Worm (Caenorhabditis elegans) whole organism, mixed stage, embryonic: ENCODE results near the gene C49A9.6.

ENCODE experiments used
- M03D4.4 ChIP-seq: sonication (generic microtip); optimal IDR thresholded peaks from 2 replicates; lab custom pipeline; 2017; ENCODE audit warnings: mild to moderate bottlenecking, missing genetic modification characterization, missing compliant biosample characterization
- bed-3 ChIP-seq: fragments of 200-800 bp; sonication (Bioruptor generic); optimal IDR thresholded peaks from 3 replicates; lab custom pipeline; 2018; ENCODE audit warnings: mild to moderate bottlenecking, missing genetic modification characterization, moderate library complexity, missing compliant biosample characterization
- blmp-1 ChIP-seq: fragments of 150-350 bp; optimal IDR thresholded peaks from 2 replicates; lab custom pipeline; 2014; ENCODE audit warnings: missing biosample characterization, missing genetic modification characterization
- ceh-39 ChIP-seq: fragments of 150-350 bp; optimal IDR thresholded peaks from 2 replicates; lab custom pipeline; 2014; ENCODE audit warnings: missing biosample characterization, missing genetic modification characterization
- ceh-43 ChIP-seq: fragments of 200-800 bp; sonication (Bioruptor generic); optimal IDR thresholded peaks from 2 replicates; lab custom pipeline; 2018; ENCODE audit warnings: mild to moderate bottlenecking, missing genetic modification characterization, moderate library complexity, missing compliant biosample characterization
- ceh-83 ChIP-seq: fragments of 200-800 bp; sonication (Bioruptor generic); optimal IDR thresholded peaks from 2 replicates; lab custom pipeline; 2018; ENCODE audit warnings: mild to moderate bottlenecking, missing genetic modification characterization, missing compliant biosample characterization
- cnd-1 ChIP-seq: fragments of 200-800 bp; sonication (Bioruptor generic); optimal IDR thresholded peaks from 2 replicates; lab custom pipeline; 2018; ENCODE audit warnings: mild to moderate bottlenecking, missing genetic modification characterization, missing compliant biosample characterization
- drap-1 ChIP-seq: fragments of 200-800 bp; sonication (Bioruptor generic); optimal IDR thresholded peaks from 3 replicates; lab custom pipeline; 2018; ENCODE audit warnings: mild to moderate bottlenecking, missing genetic modification characterization, missing compliant biosample characterization
- elt-1 ChIP-seq: sonication (generic microtip); optimal IDR thresholded peaks from 2 replicates; lab custom pipeline; 2017; ENCODE audit warnings: missing genetic modification characterization, mild to moderate bottlenecking, missing compliant biosample characterization, antibody characterized with exemption, moderate library complexity, borderline replicate concordance; ENCODE audit not compliant: insufficient read depth
- elt-3 ChIP-seq: fragments of 150-350 bp; optimal IDR thresholded peaks from 2 replicates; lab custom pipeline; 2014; ENCODE audit warnings: missing biosample characterization, missing genetic modification characterization
- flh-1 ChIP-seq: fragments of 200-800 bp; sonication (Bioruptor generic); optimal IDR thresholded peaks from 2 replicates; lab custom pipeline; 2018; ENCODE audit warnings: mild to moderate bottlenecking, missing genetic modification characterization, moderate library complexity, missing compliant biosample characterization
- ham-2 ChIP-seq: fragments of 200-800 bp; sonication (Bioruptor generic); optimal IDR thresholded peaks from 2 replicates; lab custom pipeline; 2018; ENCODE audit warnings: mild to moderate bottlenecking, missing genetic modification characterization, missing compliant biosample characterization
- hlh-1 ChIP-seq: fragments of 150-350 bp; optimal IDR thresholded peaks from 2 replicates; lab custom pipeline; 2014; ENCODE audit warnings: missing biosample characterization, missing genetic modification reagents, missing genetic modification characterization
- lin-13 ChIP-seq: fragments of 150-350 bp; optimal IDR thresholded peaks from 2 replicates; lab custom pipeline; 2014; ENCODE audit warnings: missing biosample characterization, missing genetic modification characterization
- lin-32 ChIP-seq: fragments of 200-800 bp; sonication (Bioruptor generic); optimal IDR thresholded peaks from 2 replicates; lab custom pipeline; 2018; ENCODE audit warnings: mild to moderate bottlenecking, missing genetic modification characterization, missing compliant biosample characterization
- lsy-2 ChIP-seq: fragments of 150-350 bp; optimal IDR thresholded peaks from 2 replicates; lab custom pipeline; 2014; ENCODE audit warnings: missing biosample characterization, missing genetic modification characterization
- mab-5 ChIP-seq: fragments of 150-350 bp; optimal IDR thresholded peaks from 2 replicates; lab custom pipeline; 2014; ENCODE audit warnings: missing biosample characterization, missing genetic modification characterization
- mep-1 ChIP-seq: fragments of 150-350 bp; optimal IDR thresholded peaks from 2 replicates; lab custom pipeline; 2017; ENCODE audit warnings: missing biosample characterization, missing genetic modification reagents, missing genetic modification characterization, inconsistent platforms
- mls-2 ChIP-seq: sonication (generic microtip); optimal IDR thresholded peaks from 2 replicates; lab custom pipeline; 2016; ENCODE audit warnings: mild to moderate bottlenecking, missing genetic modification characterization, moderate library complexity, missing compliant biosample characterization
- nhr-12 ChIP-seq: fragments of 150-350 bp; optimal IDR thresholded peaks from 2 replicates; lab custom pipeline; 2014; ENCODE audit warnings: missing biosample characterization, missing genetic modification characterization
- nhr-2 ChIP-seq: fragments of 150-350 bp; optimal IDR thresholded peaks from 2 replicates; lab custom pipeline; 2014; ENCODE audit warnings: missing biosample characterization, missing genetic modification characterization
- nhr-237 ChIP-seq: fragments of 150-350 bp; optimal IDR thresholded peaks from 2 replicates; lab custom pipeline; 2014; ENCODE audit warnings: missing biosample characterization, missing genetic modification characterization
- nhr-28 ChIP-seq: fragments of 150-350 bp; optimal IDR thresholded peaks from 2 replicates; lab custom pipeline; 2014; ENCODE audit warnings: missing biosample characterization, missing genetic modification characterization
- nhr-76 ChIP-seq: sonication (generic microtip); optimal IDR thresholded peaks from 2 replicates; lab custom pipeline; 2017; ENCODE audit warnings: missing biosample characterization, missing genetic modification characterization
- pha-4 ChIP-seq: fragments of 150-350 bp; optimal IDR thresholded peaks from 2 replicates; lab custom pipeline; 2018; ENCODE audit warnings: missing biosample characterization, missing genetic modification reagents, missing genetic modification characterization
- sem-2 ChIP-seq: fragments of 200-800 bp; sonication (Bioruptor generic); optimal IDR thresholded peaks from 2 replicates; lab custom pipeline; 2018; ENCODE audit warnings: mild to moderate bottlenecking, missing genetic modification characterization, missing compliant biosample characterization
- snpc-4 ChIP-seq: fragments of 150-350 bp; optimal IDR thresholded peaks from 2 replicates; lab custom pipeline; 2014; ENCODE audit warnings: missing biosample characterization, missing genetic modification characterization
- sptf-1 ChIP-seq: sonication (generic microtip); optimal IDR thresholded peaks from 2 replicates; lab custom pipeline; 2017; ENCODE audit warnings: mild to moderate bottlenecking, missing genetic modification characterization, moderate library complexity, missing compliant biosample characterization
- tbx-8 ChIP-seq: fragments of 200-800 bp; sonication (Bioruptor generic); optimal IDR thresholded peaks from 2 replicates; lab custom pipeline; 2018; ENCODE audit warnings: mild to moderate bottlenecking, missing genetic modification characterization, moderate library complexity, missing compliant biosample characterization
- unc-39 ChIP-seq: fragments of 150-350 bp; optimal IDR thresholded peaks from 2 replicates; lab custom pipeline; 2014; ENCODE audit warnings: missing biosample characterization, missing genetic modification characterization
- zip-8 ChIP-seq: fragments of 150-350 bp; optimal IDR thresholded peaks from 2 replicates; lab custom pipeline; 2014; ENCODE audit warnings: missing biosample characterization, missing genetic modification characterization
- ztf-11 ChIP-seq: fragments of 150-350 bp; optimal IDR thresholded peaks from 2 replicates; lab custom pipeline; 2014; ENCODE audit warnings: missing biosample characterization, missing genetic modification characterization

C49A9.6 gene

DNA sequence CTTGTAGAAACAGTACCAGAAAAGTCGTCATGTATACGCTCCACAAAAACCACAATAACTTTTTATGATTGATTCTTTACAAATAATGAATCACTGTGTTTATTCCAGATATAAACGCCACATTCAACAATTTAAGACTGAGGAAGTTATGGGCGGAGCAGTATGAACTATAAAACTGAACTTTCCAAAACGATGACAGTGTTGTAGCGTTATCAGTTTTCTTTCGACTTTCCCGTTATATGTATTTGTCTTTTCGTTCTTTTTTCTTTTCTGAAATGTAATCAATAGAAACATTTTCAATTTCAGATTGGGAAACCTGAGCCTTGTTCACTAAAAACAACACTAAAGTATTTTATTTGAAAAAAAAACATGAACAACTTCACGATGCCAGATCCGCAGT is 6.3 kb downstream of the C49A9.6 start, which contains the start of gene C49A9.9:
TSS of gene C49A9.9 (plus strand) at position 307 of the 400 bp plus-strand sequence.
- TF ChIP-seq lin-13 (tag; lab: Kevin White, UChicago) (no peak), nhr-237 (no peak), mab-5 (no peak), nhr-76 (no peak), ztf-11 (tag; lab: Kevin White, UChicago) (no peak), flh-1 (GFP tag; lab: Kevin White, UChicago) (no peak), unc-39 (no peak), hlh-1 (tag; lab: Kevin White, UChicago) (no peak), blmp-1 (tag; lab: Kevin White, UChicago) (no peak), bed-3 (no peak), elt-3 (tag; lab: Kevin White, UChicago) (no peak), nhr-28 (tag; lab: Kevin White, UChicago) (no peak), snpc-4 (tag; lab: Kevin White, UChicago) (no peak)
- TF ChIP-seq, all 35 proteins: peak for 0

DNA sequence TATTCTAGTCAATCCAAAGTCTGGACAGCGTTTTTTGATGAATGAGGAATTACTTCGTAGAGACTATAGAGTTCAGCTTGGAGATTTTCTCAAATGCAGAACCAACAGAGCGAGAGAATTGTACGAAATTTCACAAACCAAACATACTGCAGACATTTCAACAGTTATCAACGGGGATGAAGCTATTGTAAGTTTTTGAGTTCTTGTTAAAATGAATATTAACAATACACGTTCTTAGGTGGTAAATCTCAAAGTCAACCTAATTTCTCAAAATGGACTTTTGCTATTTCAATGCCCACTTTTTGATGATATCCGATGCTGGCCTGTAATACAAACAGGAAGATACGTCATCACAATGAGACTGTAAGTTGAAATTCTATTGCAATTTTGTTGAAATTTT is 6.8 kb downstream of the C49A9.6 start:
- TF ChIP-seq lin-13 (tag; lab: Kevin White, UChicago) (no peak), nhr-12 (tag; lab: Kevin White, UChicago) (no peak), blmp-1 (tag; lab: Kevin White, UChicago) (no peak), nhr-28 (tag; lab: Kevin White, UChicago) (no peak), ceh-39 (tag; lab: Kevin White, UChicago) (no peak), bed-3 (no peak), lsy-2 (tag; lab: Kevin White, UChicago) (no peak), drap-1 (GFP tag; lab: Kevin White, UChicago) (no peak), ceh-43 (no peak), mep-1 (tag; lab: Kevin White, UChicago) (no peak), lin-32 (GFP tag; lab: Kevin White, UChicago) (no peak), snpc-4 (tag; lab: Kevin White, UChicago) (no peak), hlh-1 (tag; lab: Kevin White, UChicago) (no peak), ham-2 (GFP tag; lab: Kevin White, UChicago) (no peak)

DNA sequence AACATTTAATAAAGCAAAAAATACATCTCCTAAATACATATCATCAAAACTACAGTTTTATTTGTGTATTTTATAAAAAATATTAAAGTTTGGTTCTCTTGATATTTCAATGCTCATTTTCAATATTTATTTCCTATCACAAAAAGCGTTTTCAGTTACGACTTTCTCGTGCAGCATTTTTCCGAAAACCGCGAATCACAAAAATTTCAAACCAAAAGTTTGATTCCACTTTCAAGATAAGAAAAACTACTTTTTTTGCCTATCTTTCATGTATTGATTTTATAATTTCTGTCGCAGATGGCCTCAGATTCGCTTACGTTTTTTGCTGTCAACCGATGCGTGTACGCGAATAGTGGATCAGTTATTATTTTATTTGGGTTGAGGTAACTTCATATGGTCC is 8.7 kb downstream of the C49A9.6 start, which contains the start of gene C49A9.4:
TSS of gene C49A9.4 (plus strand) at position 265 of the 400 bp plus-strand sequence.
- TF ChIP-seq snpc-4 (tag; lab: Kevin White, UChicago) (no peak), nhr-2 (no peak), ceh-43 (no peak), nhr-76 (no peak), mls-2 (tag; lab: Kevin White, UChicago) (no peak), pha-4 (tag; lab: Kevin White, UChicago) (no peak), elt-1 (tag; lab: Kevin White, UChicago) (no peak), bed-3 (no peak), nhr-28 (tag; lab: Kevin White, UChicago) (no peak), tbx-8 (no peak)

DNA sequence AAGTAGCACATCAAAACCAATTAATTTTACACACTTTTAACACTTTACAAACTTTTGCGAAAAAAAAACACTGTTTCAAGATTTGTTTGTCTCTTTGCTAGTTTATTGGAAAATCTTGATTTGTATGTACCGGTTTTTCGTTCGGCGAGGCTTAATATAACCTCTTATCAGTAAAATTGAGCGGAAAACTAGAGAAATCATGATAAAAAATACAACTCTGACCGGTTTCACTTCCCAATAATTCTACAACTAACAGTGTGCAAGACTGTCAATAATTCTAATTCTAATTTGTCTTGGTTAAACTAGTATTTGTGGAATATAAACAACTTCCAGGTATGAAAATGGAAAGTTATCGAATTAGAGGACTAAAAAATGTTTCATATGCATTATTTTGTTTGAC is 11.1 kb downstream of the C49A9.6 start, which contains the start of gene C49A9.3:
TSS of gene C49A9.3 (plus strand) at position 212 of the 400 bp plus-strand sequence.
- no peak for TF ChIP-seq sem-2 (GFP tag; lab: Kevin White, UChicago)
- no peak for TF ChIP-seq unc-39
- no peak for TF ChIP-seq elt-1 (tag; lab: Kevin White, UChicago)
- no peak for TF ChIP-seq lin-32 (GFP tag; lab: Kevin White, UChicago)
- no peak for TF ChIP-seq ztf-11 (tag; lab: Kevin White, UChicago)
- no peak for TF ChIP-seq sptf-1 (tag; lab: Kevin White, UChicago)
- no peak for TF ChIP-seq ceh-83 (GFP tag; lab: Kevin White, UChicago)
- no peak for TF ChIP-seq zip-8 (tag; lab: Kevin White, UChicago)
- no peak for TF ChIP-seq lsy-2 (tag; lab: Kevin White, UChicago)
- TF ChIP-seq bed-3, result no peak
- no peak for TF ChIP-seq nhr-12 (tag; lab: Kevin White, UChicago)
- no peak for TF ChIP-seq M03D4.4 (tag; lab: Kevin White, UChicago)
- TF ChIP-seq mls-2 (tag; lab: Kevin White, UChicago), result no peak
- TF ChIP-seq mep-1 (tag; lab: Kevin White, UChicago), result no peak
- no peak for TF ChIP-seq ham-2 (GFP tag; lab: Kevin White, UChicago)
- no peak for TF ChIP-seq snpc-4 (tag; lab: Kevin White, UChicago)
- TF ChIP-seq cnd-1 (tag; lab: Kevin White, UChicago), result no peak
- TF ChIP-seq nhr-2, result no peak
